Fruit fly (Drosophila melanogaster): Measurements from ENCODE around the gene CG14983.

The CG14983 gene

dm6 chr3L:3930930-3931329 is 18.2 kb downstream of the CG14983 start (continued):
- no peak for TF ChIP-seq abd-A (tag; optimal IDR thresholded peaks at IDR 0.05)
- no peak for TF ChIP-seq B-H2 (GFP tag; optimal IDR thresholded peaks at IDR 0.05)
- TF ChIP-seq CG7372 (GFP tag; IDR thresholded peaks at IDR 0.05), result no peak
- no peak for TF ChIP-seq gsb-n (tag; optimal IDR thresholded peaks at IDR 0.05)
- TF ChIP-seq Spps (tag; optimal IDR thresholded peaks at IDR 0.05), result no peak
- TF ChIP-seq Rfx (GFP tag; IDR thresholded peaks at IDR 0.05), result no peak
- no peak for TF ChIP-seq CG1602 (GFP tag; optimal IDR thresholded peaks at IDR 0.05)
- TF ChIP-seq lbe (GFP tag; optimal IDR thresholded peaks at IDR 0.05), result no peak
- TF ChIP-seq CG30431 (GFP tag; optimal IDR thresholded peaks at IDR 0.05), result no peak
- no peak for TF ChIP-seq CG11456 (GFP tag; IDR thresholded peaks at IDR 0.05)
- TF ChIP-seq dan (GFP tag; IDR thresholded peaks at IDR 0.05), result no peak
- no peak for TF ChIP-seq kay (GFP tag; optimal IDR thresholded peaks at IDR 0.05)
- TF ChIP-seq CG11085 (GFP tag; IDR thresholded peaks at IDR 0.05), result no peak
- no peak for TF ChIP-seq oc (tag; optimal IDR thresholded peaks at IDR 0.05)
- no peak for TF ChIP-seq Jarid2 (GFP tag; optimal IDR thresholded peaks at IDR 0.05)
- peak; percentile 79; the same call in 1 of the 3 replicates for TF ChIP-seq CG2199 (GFP tag; IDR thresholded peaks at IDR 0.05)
- TF ChIP-seq Hsf (GFP tag; optimal IDR thresholded peaks at IDR 0.05), result no peak
- TF ChIP-seq peb (GFP tag; IDR thresholded peaks at IDR 0.05), result no peak
- TF ChIP-seq CG9727 (GFP tag; optimal IDR thresholded peaks at IDR 0.05), result no peak
- TF ChIP-seq Abd-B (GFP tag; optimal IDR thresholded peaks at IDR 0.05), result no peak
- TF ChIP-seq sens (GFP tag), result peak; percentile 84
- TF ChIP-seq klu (GFP tag; IDR thresholded peaks at IDR 0.05), result no peak
- TF ChIP-seq CG9215 (GFP tag; IDR thresholded peaks at IDR 0.05), result no peak
- no peak for TF ChIP-seq fd64A (GFP tag; optimal IDR thresholded peaks at IDR 0.05)
- no peak for TF ChIP-seq CG6683 (GFP tag; optimal IDR thresholded peaks at IDR 0.05)
- no peak for TF ChIP-seq Scr (GFP tag; IDR thresholded peaks at IDR 0.05; ENCODE audit: partially characterized antibody)
- TF ChIP-seq CG12659 (GFP tag; optimal IDR thresholded peaks at IDR 0.05), result peak; percentile 26
- no peak for TF ChIP-seq nom (GFP tag; optimal IDR thresholded peaks at IDR 0.05)
- no peak for TF ChIP-seq Drgx (GFP tag; IDR thresholded peaks at IDR 0.05)
- TF ChIP-seq Camta (GFP tag; optimal IDR thresholded peaks at IDR 0.05), result no peak
- TF ChIP-seq CG13296 (GFP tag; optimal IDR thresholded peaks at IDR 0.05), result no peak
- TF ChIP-seq Ssrp (tag; optimal IDR thresholded peaks at IDR 0.05), result no peak
- TF ChIP-seq ken (GFP tag; IDR thresholded peaks at IDR 0.05), result no peak
- TF ChIP-seq CG12104 (GFP tag; optimal IDR thresholded peaks at IDR 0.05), result no peak
- no peak for TF ChIP-seq NfI (GFP tag; optimal IDR thresholded peaks at IDR 0.05)
- no peak for TF ChIP-seq chm (GFP tag; IDR thresholded peaks at IDR 0.05)
- no peak for TF ChIP-seq CG10959 (GFP tag; IDR thresholded peaks at IDR 0.05)
- no peak for TF ChIP-seq CG18764 (GFP tag; optimal IDR thresholded peaks at IDR 0.05)
- TF ChIP-seq dmrt99B (tag; optimal IDR thresholded peaks at IDR 0.05), result no peak
- TF ChIP-seq zen2 (GFP tag; IDR thresholded peaks at IDR 0.05; ENCODE audit: partially characterized antibody), result no peak
- TF ChIP-seq lilli (GFP tag; optimal IDR thresholded peaks at IDR 0.05), result no peak
- TF ChIP-seq aop (GFP tag; IDR thresholded peaks at IDR 0.05), result no peak
- TF ChIP-seq Xrp1 (GFP tag; IDR thresholded peaks at IDR 0.05), result no peak
- TF ChIP-seq Fer2 (tag; optimal IDR thresholded peaks at IDR 0.05), result no peak
- no peak for TF ChIP-seq pb (GFP tag; optimal IDR thresholded peaks at IDR 0.05)
- no peak for TF ChIP-seq Atf-2 (GFP tag; optimal IDR thresholded peaks at IDR 0.05)
- peak; percentile 29 for TF ChIP-seq Blimp-1 (GFP tag; optimal IDR thresholded peaks at IDR 0.05)
- TF ChIP-seq pfk (GFP tag; optimal IDR thresholded peaks at IDR 0.05), result no peak
- peak; percentile 16 for TF ChIP-seq CG17568 (GFP tag; optimal IDR thresholded peaks at IDR 0.05)
- peak; percentile 29 for TF ChIP-seq BtbVII (GFP tag; optimal IDR thresholded peaks at IDR 0.05)
- TF ChIP-seq CG4328 (GFP tag; optimal IDR thresholded peaks at IDR 0.05), result no peak
- TF ChIP-seq Dp (GFP tag; optimal IDR thresholded peaks at IDR 0.05), result no peak
